Worm (Caenorhabditis elegans) whole organism, midembryonic: ENCODE measurements around the gene rnp-1.

Experiments
- T22C8.4 ChIP-seq: fragments of 200-800 bp; sonication (Bioruptor generic); IDR thresholded peaks from 2 replicates; pipeline ENCODE4 v1.3.6; 2022; ENCODE audit warnings: missing genetic modification characterization, missing compliant biosample characterization
- cog-1 ChIP-seq: sonication (generic microtip); optimal IDR thresholded peaks from 2 replicates; lab custom pipeline; 2016; ENCODE audit warnings: missing genetic modification characterization, missing compliant biosample characterization
- flt-1 ChIP-seq: fragments of 200-800 bp; sonication (Bioruptor generic); IDR thresholded peaks from 2 replicates; pipeline ENCODE4 v1.3.6; 2022; ENCODE audit warnings: missing genetic modification characterization, missing compliant biosample characterization
- klf-2 ChIP-seq: fragments of 200-800 bp; sonication (Bioruptor generic); conservative IDR thresholded peaks from 2 replicates; pipeline ENCODE4 v1.3.6; 2022; ENCODE audit warnings: missing genetic modification reagents, missing genetic modification characterization, missing compliant biosample characterization
- med-1 ChIP-seq: sonication (generic microtip); optimal IDR thresholded peaks from 2 replicates; lab custom pipeline; 2017; ENCODE audit warnings: missing genetic modification characterization, mild to moderate bottlenecking, missing compliant biosample characterization, antibody characterized with exemption, missing genetic modification reagents; ENCODE audit not compliant: insufficient read depth
- ref-1 ChIP-seq: fragments of 200-800 bp; sonication (Bioruptor generic); conservative IDR thresholded peaks from 2 replicates; pipeline ENCODE4 v1.3.6; 2022; ENCODE audit warnings: missing genetic modification reagents, missing genetic modification characterization, missing compliant biosample characterization
- tab-1 ChIP-seq: fragments of 200-800 bp; sonication (Bioruptor generic); IDR thresholded peaks from 2 replicates; pipeline ENCODE4 v1.3.6; 2022; ENCODE audit warnings: missing genetic modification characterization, missing compliant biosample characterization
- ztf-23 ChIP-seq: fragments of 200-800 bp; sonication (Bioruptor generic); IDR thresholded peaks from 2 replicates; pipeline ENCODE4 v1.3.6; 2022; ENCODE audit warnings: missing genetic modification reagents, missing genetic modification characterization, missing compliant biosample characterization
- ztf-29 ChIP-seq: fragments of 200-800 bp; sonication (Bioruptor generic); IDR thresholded peaks from 2 replicates; pipeline ENCODE4 v1.3.6; 2022; ENCODE audit warnings: missing genetic modification reagents, missing genetic modification characterization, missing compliant biosample characterization

Gene rnp-1

ce11 chrV:12233425-12233824, 41.4 kb downstream of the rnp-1 start:
- no peak for TF ChIP-seq T22C8.4
- no peak for TF ChIP-seq cog-1 (tag; lab: Kevin White, UChicago)
- no peak for TF ChIP-seq ztf-29 (GFP tag; lab: Robert Waterston, UW)
- TF ChIP-seq ref-1 = no peak
- no peak for TF ChIP-seq tab-1
- TF ChIP-seq flt-1 (GFP tag; lab: Robert Waterston, UW) = no peak
- no peak for TF ChIP-seq med-1 (GFP tag; lab: Kevin White, UChicago)
- TF ChIP-seq klf-2 (GFP tag; lab: Robert Waterston, UW) = no peak
- TF ChIP-seq ztf-23 = no peak

ce11 chrV:12234293-12235004, 42.4 kb downstream of the rnp-1 start, which contains the start of gene myo-3:
Gene myo-3 (minus strand): TSS chrV:12234343.
- TF ChIP-seq T22C8.4 = no peak
- no peak for TF ChIP-seq ztf-23
- no peak for TF ChIP-seq ztf-29 (GFP tag; lab: Robert Waterston, UW)
- TF ChIP-seq tab-1 = no peak
- no peak for TF ChIP-seq cog-1 (tag; lab: Kevin White, UChicago)
- TF ChIP-seq med-1 (GFP tag; lab: Kevin White, UChicago) = no peak
- TF ChIP-seq ref-1 = no peak
- no peak for TF ChIP-seq flt-1 (GFP tag; lab: Robert Waterston, UW)
- TF ChIP-seq klf-2 (GFP tag; lab: Robert Waterston, UW) = no peak

DNA sequence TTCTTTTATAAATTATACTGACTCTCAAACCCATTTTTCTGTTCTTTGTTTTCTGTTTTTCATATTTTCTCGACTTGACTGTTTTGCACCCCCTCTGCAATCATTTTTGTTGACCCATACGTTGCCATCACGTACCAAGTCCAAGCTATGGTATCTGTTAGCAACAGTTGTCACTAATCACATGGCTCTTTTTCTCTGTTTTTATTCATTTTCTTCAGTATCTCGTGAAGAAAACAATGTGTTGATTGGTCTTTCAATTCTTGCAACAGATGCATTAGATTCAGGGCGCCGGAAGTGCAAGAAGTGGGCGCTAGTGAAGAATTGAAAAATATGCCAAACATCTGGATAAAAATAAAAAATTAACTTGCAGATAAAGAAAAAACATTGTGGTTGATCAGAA, 43.4 kb downstream of the rnp-1 start:
- TF ChIP-seq flt-1 (GFP tag; lab: Robert Waterston, UW) (no peak), med-1 (GFP tag; lab: Kevin White, UChicago) (no peak)

ce11 chrV:12241126-12241525, 49.1 kb downstream of the rnp-1 start, which contains the start of gene ttr-22:
Gene ttr-22 (plus strand): TSS chrV:12241426.
- TF ChIP-seq med-1 (GFP tag; lab: Kevin White, UChicago) (no peak), cog-1 (tag; lab: Kevin White, UChicago) (no peak), klf-2 (GFP tag; lab: Robert Waterston, UW) (no peak), ztf-29 (GFP tag; lab: Robert Waterston, UW) (no peak), ref-1 (no peak), flt-1 (GFP tag; lab: Robert Waterston, UW) (no peak), T22C8.4 (no peak), tab-1 (no peak), ztf-23 (no peak)
